Worm (Caenorhabditis elegans): ENCODE measurements around the gene Y2H9A.6.

ce11 chrV:13437473-13438074 is 6.1 kb upstream of the Y2H9A.6 start, which contains the start of gene mes-4:
- no peak for TF ChIP-seq dve-1 (tag; optimal IDR thresholded peaks at IDR 0.05)
- TF ChIP-seq T23F11.4 (GFP tag; optimal IDR thresholded peaks at IDR 0.05) = no peak

Measured in whole organism, late embryonic.